In the genomic region with DNA sequence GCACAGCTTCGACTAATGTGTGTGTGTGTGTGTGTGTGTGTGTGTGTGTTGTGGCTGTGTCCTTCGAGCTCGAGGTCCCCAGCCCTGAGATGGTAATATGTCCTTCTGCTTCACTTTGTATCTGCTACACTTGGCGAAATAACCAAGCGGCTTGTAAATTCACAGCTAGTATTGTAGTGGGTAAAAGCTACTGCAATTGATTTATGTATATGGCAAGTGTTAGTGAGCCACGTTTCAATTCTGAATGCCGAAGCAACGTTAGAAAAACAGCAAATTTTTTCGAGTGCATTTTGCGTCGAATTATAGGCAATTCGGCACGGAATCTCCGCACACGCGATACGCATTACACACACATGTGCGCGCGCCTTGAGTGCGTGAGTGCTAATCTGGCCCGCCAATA, we compare ENCODE assay signal across 1 fruit fly cellular context.
TF ChIP-seq lines count a peak whose summit lies in the region.

No protein-coding gene starts in this region.

TF ChIP-seq in whole organism, embryonic, 481 proteins besides CTCF, POLR2A, EP300 and RAD21 (continued from another document and continues in another):
- TF ChIP-seq gcm (GFP tag; optimal IDR thresholded peaks at IDR 0.05; lab: Kevin White, UChicago) (no peak), ken (GFP tag; IDR thresholded peaks at IDR 0.05; lab: Robert Waterston, UW) (no peak), CG33213 (GFP tag; optimal IDR thresholded peaks at IDR 0.05; lab: Kevin White, UChicago) (no peak), zfh2 (GFP tag; optimal IDR thresholded peaks at IDR 0.05; lab: Kevin White, UChicago) (peak; percentile 23), hb (GFP tag; IDR thresholded peaks at IDR 0.05; lab: Robert Waterston, UW; ENCODE audit: partially characterized antibody) (no peak), B-H2 (GFP tag; optimal IDR thresholded peaks at IDR 0.05; lab: Kevin White, UChicago) (no peak), CG6813 (GFP tag; optimal IDR thresholded peaks at IDR 0.05; lab: Kevin White, UChicago) (no peak), CG30431 (GFP tag; optimal IDR thresholded peaks at IDR 0.05; lab: Kevin White, UChicago) (peak; percentile 41), Antp (GFP tag; optimal IDR thresholded peaks at IDR 0.05; lab: Kevin White, UChicago) (peak; percentile 59), Dfd (GFP tag; optimal IDR thresholded peaks at IDR 0.05; lab: Kevin White, UChicago) (no peak), wek (GFP tag; optimal IDR thresholded peaks at IDR 0.05; lab: Kevin White, UChicago) (peak; percentile 22), Ets97D (GFP tag; optimal IDR thresholded peaks at IDR 0.05; lab: Kevin White, UChicago) (no peak), CG12104 (GFP tag; optimal IDR thresholded peaks at IDR 0.05; lab: Kevin White, UChicago) (no peak), Blimp-1 (GFP tag; optimal IDR thresholded peaks at IDR 0.05; lab: Kevin White, UChicago) (peak; percentile 39), CG12219 (GFP tag; optimal IDR thresholded peaks at IDR 0.05; lab: Kevin White, UChicago) (peak; percentile 43), gfzf (GFP tag; optimal IDR thresholded peaks at IDR 0.05; lab: Kevin White, UChicago) (no peak), Eip74EF (GFP tag; optimal IDR thresholded peaks at IDR 0.05; lab: Kevin White, UChicago) (no peak), Ptx1 (GFP tag; IDR thresholded peaks at IDR 0.05; lab: Robert Waterston, UW) (peak; percentile 47; the same call in 1 of the 2 replicates), CG6689 (GFP tag; IDR thresholded peaks at IDR 0.05; lab: Robert Waterston, UW) (peak; percentile 62; the same call in 1 of the 2 replicates), vnd (GFP tag; IDR thresholded peaks at IDR 0.05; lab: Robert Waterston, UW; ENCODE audit: partially characterized antibody) (no peak), E2f1 (GFP tag; IDR thresholded peaks at IDR 0.05; lab: Robert Waterston, UW) (0 out of 2 replicates have a peak, but pooled peaks have one; percentile 39), nmo (GFP tag; optimal IDR thresholded peaks at IDR 0.05; lab: Kevin White, UChicago) (peak; percentile 52), bsh (GFP tag; optimal IDR thresholded peaks at IDR 0.05; lab: Kevin White, UChicago) (peak in 1 of 2 experiments; percentile 55), CG6765 (GFP tag; optimal IDR thresholded peaks at IDR 0.05; lab: Kevin White, UChicago) (no peak), so (GFP tag; IDR thresholded peaks at IDR 0.05; lab: Robert Waterston, UW) (no peak), exex (tag; optimal IDR thresholded peaks at IDR 0.05; lab: Kevin White, UChicago) (no peak), sisA (GFP tag; IDR thresholded peaks at IDR 0.05; lab: Robert Waterston, UW) (peak; percentile 57), Ravus (GFP tag; IDR thresholded peaks at IDR 0.05; lab: Robert Waterston, UW) (no peak), CG8290 (GFP tag; optimal IDR thresholded peaks at IDR 0.05; lab: Kevin White, UChicago) (no peak), CG8290 (tag; optimal IDR thresholded peaks at IDR 0.05; lab: Kevin White, UChicago) (peak in 1 of 2 experiments; percentile 88), CG15696 (tag; optimal IDR thresholded peaks at IDR 0.05; lab: Kevin White, UChicago) (no peak), klu (GFP tag; IDR thresholded peaks at IDR 0.05; lab: Robert Waterston, UW) (0 out of 2 replicates have a peak, but pooled peaks have one; percentile 41), Atf3 (GFP tag; optimal IDR thresholded peaks at IDR 0.05; lab: Kevin White, UChicago) (no peak), Hr78 (GFP tag; optimal IDR thresholded peaks at IDR 0.05; lab: Kevin White, UChicago) (no peak), CG1529 (GFP tag; optimal IDR thresholded peaks at IDR 0.05; lab: Kevin White, UChicago) (peak; percentile 22), CG9215 (GFP tag; IDR thresholded peaks at IDR 0.05; lab: Robert Waterston, UW) (peak; percentile 51), schlank (tag; optimal IDR thresholded peaks at IDR 0.05; lab: Kevin White, UChicago) (peak; percentile 39), Lim3 (GFP tag; IDR thresholded peaks at IDR 0.05; lab: Robert Waterston, UW) (no peak), CG8478 (optimal IDR thresholded peaks at IDR 0.05; lab: Kevin White, UChicago) (no peak), scrt (GFP tag; optimal IDR thresholded peaks at IDR 0.05; lab: Kevin White, UChicago) (peak; percentile 33), CG7372 (GFP tag; IDR thresholded peaks at IDR 0.05; lab: Robert Waterston, UW) (peak; percentile 18; the same call in 1 of the 2 replicates), sug (tag; optimal IDR thresholded peaks at IDR 0.05; lab: Kevin White, UChicago) (no peak), CG17612 (GFP tag; IDR thresholded peaks at IDR 0.05; lab: Robert Waterston, UW) (no peak), Kr (GFP tag; optimal IDR thresholded peaks at IDR 0.05; lab: Kevin White, UChicago) (no peak), CG2875 (GFP tag; optimal IDR thresholded peaks at IDR 0.05; lab: Kevin White, UChicago) (no peak), onecut (GFP tag; IDR thresholded peaks at IDR 0.05; lab: Robert Waterston, UW) (peak; percentile 52), Bdp1 (GFP tag; optimal IDR thresholded peaks at IDR 0.05; lab: Kevin White, UChicago) (no peak), pnt (GFP tag; optimal IDR thresholded peaks at IDR 0.05; lab: Kevin White, UChicago) (peak; percentile 35), dysf (GFP tag; IDR thresholded peaks at IDR 0.05; lab: Robert Waterston, UW) (peak; percentile 64), CG17912 (GFP tag; optimal IDR thresholded peaks at IDR 0.05; lab: Kevin White, UChicago) (no peak), z (GFP tag; IDR thresholded peaks at IDR 0.05; lab: Robert Waterston, UW) (no peak), CG4424 (GFP tag; optimal IDR thresholded peaks at IDR 0.05; lab: Kevin White, UChicago) (peak; percentile 28), nau (GFP tag; optimal IDR thresholded peaks at IDR 0.05; lab: Kevin White, UChicago) (no peak), Dref (GFP tag; IDR thresholded peaks at IDR 0.05; lab: Robert Waterston, UW) (no peak), D19B (GFP tag; optimal IDR thresholded peaks at IDR 0.05; lab: Kevin White, UChicago) (no peak), CG4360 (GFP tag; IDR thresholded peaks at IDR 0.05; lab: Robert Waterston, UW) (no peak), CG3995 (GFP tag; optimal IDR thresholded peaks at IDR 0.05; lab: Kevin White, UChicago) (no peak), CG9932 (GFP tag; IDR thresholded peaks at IDR 0.05; lab: Robert Waterston, UW) (0 out of 2 replicates have a peak, but pooled peaks have one; percentile 33), CG11560 (tag; IDR thresholded peaks at IDR 0.05; lab: Robert Waterston, UW) (no peak), NfI (GFP tag; optimal IDR thresholded peaks at IDR 0.05; lab: Kevin White, UChicago) (peak; percentile 53), rib (GFP tag; IDR thresholded peaks at IDR 0.05; lab: Robert Waterston, UW) (no peak), tgo (GFP tag; IDR thresholded peaks at IDR 0.05; lab: Robert Waterston, UW) (peak; percentile 51; the same call in 2 of the 3 replicates), CG31441 (GFP tag; IDR thresholded peaks at IDR 0.05; lab: Robert Waterston, UW) (0 out of 2 replicates have a peak, but pooled peaks have one; percentile 42), CG7987 (GFP tag; optimal IDR thresholded peaks at IDR 0.05; lab: Kevin White, UChicago) (no peak), CG1792 (GFP tag; optimal IDR thresholded peaks at IDR 0.05; lab: Kevin White, UChicago) (no peak), CG15479 (GFP tag; optimal IDR thresholded peaks at IDR 0.05; lab: Kevin White, UChicago) (no peak), unpg (GFP tag; optimal IDR thresholded peaks at IDR 0.05; lab: Kevin White, UChicago) (peak; percentile 53), sd (tag; optimal IDR thresholded peaks at IDR 0.05; lab: Kevin White, UChicago) (no peak), HLHmδ (GFP tag; optimal IDR thresholded peaks at IDR 0.05; lab: Kevin White, UChicago) (no peak), CG18599 (GFP tag; optimal IDR thresholded peaks at IDR 0.05; lab: Kevin White, UChicago) (peak; percentile 81), ro (GFP tag; IDR thresholded peaks at IDR 0.05; lab: Robert Waterston, UW) (no peak), fd102C (GFP tag; optimal IDR thresholded peaks at IDR 0.05; lab: Kevin White, UChicago) (no peak), CG13296 (GFP tag; optimal IDR thresholded peaks at IDR 0.05; lab: Kevin White, UChicago) (peak; percentile 32), NFAT (GFP tag; IDR thresholded peaks at IDR 0.05; lab: Robert Waterston, UW) (no peak; the same call in 1 of the 2 replicates), Xbp1 (GFP tag; optimal IDR thresholded peaks at IDR 0.05; lab: Kevin White, UChicago) (peak; percentile 56), en (GFP tag; optimal IDR thresholded peaks at IDR 0.05; lab: Kevin White, UChicago) (no peak), Bgb (GFP tag; IDR thresholded peaks at IDR 0.05; lab: Robert Waterston, UW; ENCODE audit: partially characterized antibody) (no peak), Awh (GFP tag; IDR thresholded peaks at IDR 0.05; lab: Robert Waterston, UW) (0 out of 2 replicates have a peak, but pooled peaks have one; percentile 12), CG9727 (GFP tag; optimal IDR thresholded peaks at IDR 0.05; lab: Kevin White, UChicago) (peak; percentile 26), Six4 (GFP tag; optimal IDR thresholded peaks at IDR 0.05; lab: Kevin White, UChicago) (peak; percentile 16), zf30C (GFP tag; optimal IDR thresholded peaks at IDR 0.05; lab: Kevin White, UChicago) (no peak), fd96Cb (tag; optimal IDR thresholded peaks at IDR 0.05; lab: Kevin White, UChicago) (peak; percentile 45), abd-A (tag; optimal IDR thresholded peaks at IDR 0.05; lab: Kevin White, UChicago) (peak; percentile 57), ato (GFP tag; IDR thresholded peaks at IDR 0.05; lab: Robert Waterston, UW; ENCODE audit: partially characterized antibody) (no peak), Nf-YC (tag; optimal IDR thresholded peaks at IDR 0.05; lab: Kevin White, UChicago) (no peak), CrebB (tag; optimal IDR thresholded peaks at IDR 0.05; lab: Kevin White, UChicago) (no peak), tx (GFP tag; optimal IDR thresholded peaks at IDR 0.05; lab: Kevin White, UChicago) (no peak), CG13624 (GFP tag; optimal IDR thresholded peaks at IDR 0.05; lab: Kevin White, UChicago) (peak; percentile 40), Dad (GFP tag; optimal IDR thresholded peaks at IDR 0.05; lab: Kevin White, UChicago) (no peak), sens (GFP tag; lab: Kevin White, UChicago) (peak; percentile 87), CG17359 (tag; optimal IDR thresholded peaks at IDR 0.05; lab: Kevin White, UChicago) (peak; percentile 54), CG6854 (GFP tag; optimal IDR thresholded peaks at IDR 0.05; lab: Kevin White, UChicago) (peak; percentile 35), oc (tag; optimal IDR thresholded peaks at IDR 0.05; lab: Kevin White, UChicago) (no peak), Dbx (GFP tag; IDR thresholded peaks at IDR 0.05; lab: Robert Waterston, UW) (0 out of 3 replicates have a peak, but pooled peaks have one; percentile 15), pb (GFP tag; optimal IDR thresholded peaks at IDR 0.05; lab: Kevin White, UChicago) (peak; percentile 5), CG12299 (tag; optimal IDR thresholded peaks at IDR 0.05; lab: Kevin White, UChicago) (peak; percentile 2), pum (GFP tag; optimal IDR thresholded peaks at IDR 0.05; lab: Kevin White, UChicago) (peak; percentile 21), CG12071 (GFP tag; optimal IDR thresholded peaks at IDR 0.05; lab: Kevin White, UChicago) (peak; percentile 43), slbo (GFP tag; IDR thresholded peaks at IDR 0.05; lab: Robert Waterston, UW) (peak; percentile 69), CG10654 (GFP tag; optimal IDR thresholded peaks at IDR 0.05; lab: Kevin White, UChicago) (no peak), CG4404 (GFP tag; IDR thresholded peaks at IDR 0.05; lab: Robert Waterston, UW) (0 out of 2 replicates have a peak, but pooled peaks have one; percentile 18), disco-r (GFP tag; optimal IDR thresholded peaks at IDR 0.05; lab: Kevin White, UChicago) (no peak), bigmax (GFP tag; optimal IDR thresholded peaks at IDR 0.05; lab: Kevin White, UChicago) (no peak), CG3838 (GFP tag; optimal IDR thresholded peaks at IDR 0.05; lab: Kevin White, UChicago) (no peak), ATbp (GFP tag; optimal IDR thresholded peaks at IDR 0.05; lab: Kevin White, UChicago) (peak; percentile 45), CG10959 (GFP tag; IDR thresholded peaks at IDR 0.05; lab: Robert Waterston, UW) (no peak), HLH54F (GFP tag; optimal IDR thresholded peaks at IDR 0.05; lab: Kevin White, UChicago) (peak; percentile 19), shn (GFP tag; optimal IDR thresholded peaks at IDR 0.05; lab: Kevin White, UChicago) (no peak), Hsf (GFP tag; optimal IDR thresholded peaks at IDR 0.05; lab: Kevin White, UChicago) (peak; percentile 38), gsb-n (tag; optimal IDR thresholded peaks at IDR 0.05; lab: Kevin White, UChicago) (peak; percentile 64), CG34376 (GFP tag; optimal IDR thresholded peaks at IDR 0.05; lab: Kevin White, UChicago) (no peak), CG10267 (tag; optimal IDR thresholded peaks at IDR 0.05; lab: Kevin White, UChicago) (peak; percentile 16), da (GFP tag; optimal IDR thresholded peaks at IDR 0.05; lab: Kevin White, UChicago) (no peak), sens-2 (GFP tag; IDR thresholded peaks at IDR 0.05; lab: Robert Waterston, UW) (no peak), sna (GFP tag; IDR thresholded peaks at IDR 0.05; lab: Robert Waterston, UW; ENCODE audit: partially characterized antibody) (no peak), CG2678 (tag; optimal IDR thresholded peaks at IDR 0.05; lab: Kevin White, UChicago) (peak; percentile 70), Taf1 (GFP tag; IDR thresholded peaks at IDR 0.05; lab: Robert Waterston, UW) (no peak; the same call in 1 of the 2 replicates), Fer2 (tag; optimal IDR thresholded peaks at IDR 0.05; lab: Kevin White, UChicago) (no peak), CG10462 (GFP tag; optimal IDR thresholded peaks at IDR 0.05; lab: Kevin White, UChicago) (no peak), Aef1 (GFP tag; IDR thresholded peaks at IDR 0.05; lab: Robert Waterston, UW) (0 out of 3 replicates have a peak, but pooled peaks have one; percentile 23), CG8388 (GFP tag; optimal IDR thresholded peaks at IDR 0.05; lab: Kevin White, UChicago) (no peak), lbe (GFP tag; optimal IDR thresholded peaks at IDR 0.05; lab: Kevin White, UChicago) (no peak), mam (GFP tag; optimal IDR thresholded peaks at IDR 0.05; lab: Kevin White, UChicago) (peak; percentile 50), CG9609 (GFP tag; optimal IDR thresholded peaks at IDR 0.05; lab: Kevin White, UChicago) (peak; percentile 16), nerfin-1 (tag; optimal IDR thresholded peaks at IDR 0.05; lab: Kevin White, UChicago) (no peak), CG2129 (GFP tag; IDR thresholded peaks at IDR 0.05; lab: Robert Waterston, UW; ENCODE audit: partially characterized antibody) (no peak), ham (GFP tag; IDR thresholded peaks at IDR 0.05; lab: Robert Waterston, UW) (no peak), Abd-B (GFP tag; optimal IDR thresholded peaks at IDR 0.05; lab: Kevin White, UChicago) (peak; percentile 26)
